Worm (Caenorhabditis elegans) whole organism, L2 larva: Measurements from ENCODE around the gene srw-71.

Source experiments
- aly-2 ChIP-seq: fragments of 150-350 bp; optimal IDR thresholded peaks from 2 replicates; lab custom pipeline; 2014; ENCODE audit warnings: missing biosample characterization, missing genetic modification characterization
- egl-27 ChIP-seq: sonication (generic microtip); optimal IDR thresholded peaks from 3 replicates; lab custom pipeline; 2017; ENCODE audit warnings: missing biosample characterization, missing genetic modification reagents, missing genetic modification characterization
- nhr-77 ChIP-seq: fragments of 150-350 bp; optimal IDR thresholded peaks from 2 replicates; lab custom pipeline; 2014; ENCODE audit warnings: missing biosample characterization, missing genetic modification characterization

DNA sequence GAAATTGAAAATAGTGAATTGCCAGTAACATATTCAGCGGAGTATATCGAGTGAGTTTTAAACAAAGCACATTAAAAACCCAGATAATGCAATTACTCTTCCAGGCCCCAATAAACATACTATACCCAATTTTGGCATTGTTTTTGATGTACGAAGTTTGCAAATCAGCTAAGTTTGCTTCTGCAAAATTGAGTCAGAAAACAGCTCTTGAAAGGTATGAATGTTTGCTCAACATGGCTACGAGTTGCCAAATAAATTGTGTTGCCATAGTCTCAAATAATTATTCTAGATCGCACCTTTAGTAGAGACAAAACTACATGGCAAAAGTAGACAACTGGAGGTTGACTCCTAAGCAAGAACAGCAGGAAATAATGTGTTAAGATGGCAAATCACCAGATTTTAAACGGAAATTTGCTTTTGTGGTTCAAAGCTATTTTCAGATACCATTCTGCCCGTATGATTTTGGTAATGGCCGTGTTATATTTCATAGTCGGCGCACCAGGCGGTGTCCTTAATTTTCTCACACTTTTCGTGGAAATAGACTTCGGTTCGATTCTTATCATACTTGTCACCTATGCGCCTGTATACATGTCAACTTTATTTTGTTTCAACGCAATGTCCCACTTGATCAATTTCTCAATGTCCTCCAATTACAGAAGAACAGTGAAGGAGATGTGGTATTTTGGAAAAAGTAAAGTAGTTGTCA lies 1.7 kb upstream of the srw-71 start:
- no peak for TF ChIP-seq egl-27 (tag; lab: Kevin White, UChicago)
- TF ChIP-seq nhr-77: no peak
- TF ChIP-seq aly-2 (tag; lab: Kevin White, UChicago): no peak
